Worm (Caenorhabditis elegans) whole organism, L4 larva: ENCODE results near the gene glo-4.
A peak's percentile ranks its signal among the peaks of the same experiment; 100 is the strongest.

Source experiments
- F10B5.3 ChIP-seq: sonication (generic microtip); optimal IDR thresholded peaks from 2 replicates; lab custom pipeline; 2016; ENCODE audit warnings: mild to moderate bottlenecking, missing genetic modification characterization, missing compliant biosample characterization
- T26A8.4 ChIP-seq: fragments of 200-800 bp; sonication (Bioruptor generic); IDR thresholded peaks from 2 replicates; pipeline ENCODE4 v1.3.6; 2022; ENCODE audit warnings: missing genetic modification characterization, missing compliant biosample characterization
- ZK546.5 ChIP-seq, 2 experiments: sonication (generic microtip); optimal IDR thresholded peaks; 2 replicates each; lab custom pipeline; 2017; ENCODE audit warnings: missing biosample characterization in 2 of 2, missing genetic modification characterization in 2 of 2
- attf-4 ChIP-seq: sonication (generic microtip); optimal IDR thresholded peaks from 3 replicates; lab custom pipeline; 2017; ENCODE audit warnings: missing biosample characterization, missing genetic modification characterization
- dve-1 ChIP-seq: sonication (generic microtip); optimal IDR thresholded peaks from 2 replicates; lab custom pipeline; 2017; ENCODE audit warnings: antibody characterized with exemption, mild to moderate bottlenecking, missing genetic modification characterization, missing compliant biosample characterization; ENCODE audit not compliant: insufficient read depth
- fkh-10 ChIP-seq: fragments of 150-350 bp; optimal IDR thresholded peaks from 2 replicates; lab custom pipeline; 2014; ENCODE audit warnings: missing biosample characterization, missing genetic modification reagents, missing genetic modification characterization
- madf-5 ChIP-seq, 2 experiments: fragments of 200-800 bp; sonication (Bioruptor generic); IDR thresholded peaks; 2 replicates each; pipeline ENCODE4 v1.3.6; 2022; ENCODE audit warnings: missing compliant biosample characterization in 2 of 2, missing genetic modification characterization in 2 of 2
- mdl-1 ChIP-seq, 2 experiments: fragments of 150-350 bp in 1 of 2; sonication (generic microtip) in 1 of 2; optimal IDR thresholded peaks; 2 replicates each; lab custom pipeline; 2014 to 2017; ENCODE audit warnings: missing biosample characterization in 2 of 2, missing genetic modification characterization in 2 of 2
- nhr-28 ChIP-seq: fragments of 150-350 bp; optimal IDR thresholded peaks from 2 replicates; lab custom pipeline; 2014; ENCODE audit warnings: missing biosample characterization, missing genetic modification characterization
- unc-62 ChIP-seq, 3 experiments: fragments of 150-350 bp in 1 of 3; sonication (generic microtip); optimal IDR thresholded peaks in 2 of 3; peaks in 1 of 3; 1 replicate in 1 of 3; 2 replicates in 2 of 3; lab custom pipeline; 2014 to 2017; ENCODE audit warnings: missing biosample characterization in 3 of 3, missing genetic modification characterization in 3 of 3, missing genetic modification reagents in 3 of 3, missing genotype in 1 of 3

- TF ChIP-seq nhr-28 (tag; lab: Kevin White, UChicago), result no peak
- no peak for TF ChIP-seq T26A8.4
- no peak for TF ChIP-seq madf-5 (GFP tag; IDR thresholded peaks at IDR 0.05; lab: Robert Waterston, UW)
- no peak for TF ChIP-seq fkh-10 (GFP tag; lab: Kevin White, UChicago)
- no peak for TF ChIP-seq F10B5.3
- TF ChIP-seq unc-62 (GFP tag; optimal IDR thresholded peaks at IDR 0.05 in 1 of 2; lab: Kevin White, UChicago), result peak in 1 of 2 experiments; percentile 83
- no peak for TF ChIP-seq unc-62 (tag; optimal IDR thresholded peaks at IDR 0.05; lab: Kevin White, UChicago)
- TF ChIP-seq ZK546.5 (tag; optimal IDR thresholded peaks at IDR 0.05; lab: Kevin White, UChicago), result no peak
- TF ChIP-seq dve-1 (tag; lab: Kevin White, UChicago), result no peak
- TF ChIP-seq attf-4 (tag; lab: Kevin White, UChicago), result no peak
- TF ChIP-seq mdl-1 (tag; optimal IDR thresholded peaks at IDR 0.05; lab: Kevin White, UChicago), result peak in 1 of 2 experiments; percentile 25
These were observed 4.4 kb upstream of the glo-4 start for ce11 chrV:9247416-9247815.
